Fruit fly (Drosophila melanogaster) Kc167 (cell line): Measurements from ENCODE around the gene CG34251.

Source experiments
- Sin3A ChIP-seq: fragments of >200 bp; optimal IDR thresholded peaks from 2 replicates; lab custom pipeline; 2018; ENCODE audit warnings: missing external identifiers
- insv ChIP-seq: fragments of >200 bp; optimal IDR thresholded peaks from 3 replicates; lab custom pipeline; 2018; ENCODE audit warnings: missing external identifiers
- psq ChIP-seq: fragments of >200 bp; optimal IDR thresholded peaks from 2 replicates; lab custom pipeline; 2017; ENCODE audit warnings: missing external identifiers

- TF ChIP-seq Sin3A (lab: Kevin White, UChicago) (no peak), insv (lab: Kevin White, UChicago) (no peak), psq (no peak)
Observed at dm6 chr3L:17689579-17690191, 18.3 kb downstream of the CG34251 start, which contains the start of gene Ccn.
